Fruit fly (Drosophila melanogaster): ENCODE measurements around the gene CG13312.
A peak's percentile ranks its signal among the peaks of the same experiment; 100 is the strongest.

CG13312 gene

dm6 chr3L:8765969-8766538, 41.0 kb downstream of the CG13312 start (continued):
- peak; percentile 94 for TF ChIP-seq her (GFP tag; optimal IDR thresholded peaks at IDR 0.05)
- peak; percentile 98 for TF ChIP-seq jumu (GFP tag; optimal IDR thresholded peaks at IDR 0.05)
- TF ChIP-seq CG17802 (tag; optimal IDR thresholded peaks at IDR 0.05): peak; percentile 78
- peak; percentile 18 for TF ChIP-seq CG7271 (tag; optimal IDR thresholded peaks at IDR 0.05)
- no peak; the same call in none of the 2 replicates for TF ChIP-seq ato (GFP tag; IDR thresholded peaks at IDR 0.05; ENCODE audit: partially characterized antibody)
- peak; percentile 95 for TF ChIP-seq Blimp-1 (GFP tag; optimal IDR thresholded peaks at IDR 0.05)
- TF ChIP-seq run (tag; optimal IDR thresholded peaks at IDR 0.05): peak; percentile 96
- TF ChIP-seq CG7556 (GFP tag; optimal IDR thresholded peaks at IDR 0.05): peak; percentile 99
- TF ChIP-seq lmd (GFP tag; IDR thresholded peaks at IDR 0.05): peak; percentile 99
- peak; percentile 99 for TF ChIP-seq gem (tag; optimal IDR thresholded peaks at IDR 0.05)
- TF ChIP-seq CG34224 (GFP tag; IDR thresholded peaks at IDR 0.05; ENCODE audit: partially characterized antibody): peak; percentile 55; the same call in 2 of the 3 replicates
- TF ChIP-seq CG8478 (optimal IDR thresholded peaks at IDR 0.05): no peak
- TF ChIP-seq CG4730 (GFP tag; IDR thresholded peaks at IDR 0.05): peak; percentile 97
- peak; percentile 39; the same call in 1 of the 2 replicates for TF ChIP-seq CG42726 (GFP tag; IDR thresholded peaks at IDR 0.05; ENCODE audit: partially characterized antibody)
- peak; percentile 98 for TF ChIP-seq Gug (GFP tag; IDR thresholded peaks at IDR 0.05)
- peak; percentile 96 for TF ChIP-seq Gsc (GFP tag; IDR thresholded peaks at IDR 0.05)
- TF ChIP-seq hth (optimal IDR thresholded peaks at IDR 0.05): no peak
- TF ChIP-seq CG13424 (tag; optimal IDR thresholded peaks at IDR 0.05): peak; percentile 99
- TF ChIP-seq Doc3 (GFP tag; IDR thresholded peaks at IDR 0.05; ENCODE audit: partially characterized antibody): 0 out of 3 replicates have a peak, but pooled peaks have one; percentile 31
- TF ChIP-seq CG7786 (GFP tag; optimal IDR thresholded peaks at IDR 0.05): peak; percentile 98
- TF ChIP-seq sens-2 (GFP tag; IDR thresholded peaks at IDR 0.05): peak; percentile 90
- peak; percentile 94 for TF ChIP-seq schlank (tag; optimal IDR thresholded peaks at IDR 0.05)
- peak; percentile 94 for TF ChIP-seq CG14050 (GFP tag; IDR thresholded peaks at IDR 0.05)
- peak; percentile 83 for TF ChIP-seq sr (GFP tag; IDR thresholded peaks at IDR 0.05)
- peak; percentile 98 for TF ChIP-seq CG15269 (tag; optimal IDR thresholded peaks at IDR 0.05)
- TF ChIP-seq CG12744 (GFP tag; optimal IDR thresholded peaks at IDR 0.05): peak; percentile 97
- peak; percentile 97 for TF ChIP-seq CG15601 (tag; optimal IDR thresholded peaks at IDR 0.05)
- peak; percentile 90 for TF ChIP-seq CG16779 (GFP tag; IDR thresholded peaks at IDR 0.05)
- TF ChIP-seq vvl (GFP tag; IDR thresholded peaks at IDR 0.05): peak; percentile 97
- peak; percentile 98 for TF ChIP-seq slbo (GFP tag; IDR thresholded peaks at IDR 0.05)
- TF ChIP-seq dm (GFP tag; optimal IDR thresholded peaks at IDR 0.05): peak; percentile 93
- peak; percentile 98 for TF ChIP-seq gcm2 (GFP tag; optimal IDR thresholded peaks at IDR 0.05)
- peak; percentile 88 for TF ChIP-seq CG6765 (GFP tag; optimal IDR thresholded peaks at IDR 0.05)
- TF ChIP-seq sc (optimal IDR thresholded peaks at IDR 0.05): no peak
- TF ChIP-seq sc (GFP tag; optimal IDR thresholded peaks at IDR 0.05): peak; percentile 98
- peak; percentile 91 for TF ChIP-seq onecut (GFP tag; IDR thresholded peaks at IDR 0.05)
- TF ChIP-seq CG14667 (GFP tag; IDR thresholded peaks at IDR 0.05): peak; percentile 96
- TF ChIP-seq HHEX (GFP tag; optimal IDR thresholded peaks at IDR 0.05): peak; percentile 96
- TF ChIP-seq amos (GFP tag; IDR thresholded peaks at IDR 0.05; ENCODE audit: partially characterized antibody): peak; percentile 28; the same call in 1 of the 2 replicates
- TF ChIP-seq CG17186 (GFP tag; optimal IDR thresholded peaks at IDR 0.05): peak; percentile 92
- TF ChIP-seq fru (optimal IDR thresholded peaks at IDR 0.05): no peak
- TF ChIP-seq CG10209 (GFP tag; optimal IDR thresholded peaks at IDR 0.05): peak; percentile 99
- TF ChIP-seq Rfx (GFP tag; IDR thresholded peaks at IDR 0.05): peak; percentile 98
- TF ChIP-seq usp (GFP tag; optimal IDR thresholded peaks at IDR 0.05): no peak
- peak; percentile 99 for TF ChIP-seq CG7839 (tag; optimal IDR thresholded peaks at IDR 0.05)
- TF ChIP-seq Atf-2 (GFP tag; optimal IDR thresholded peaks at IDR 0.05): peak; percentile 99
- TF ChIP-seq CG11456 (GFP tag; IDR thresholded peaks at IDR 0.05): peak; percentile 98
- TF ChIP-seq HmgD (GFP tag; optimal IDR thresholded peaks at IDR 0.05): peak; percentile 82
- peak; percentile 100 for TF ChIP-seq Oli (tag; optimal IDR thresholded peaks at IDR 0.05)
- peak; percentile 59 for TF ChIP-seq Fer2 (tag; optimal IDR thresholded peaks at IDR 0.05)
- peak; percentile 86 for TF ChIP-seq CG33213 (GFP tag; optimal IDR thresholded peaks at IDR 0.05)
